Worm (Caenorhabditis elegans) whole organism, L2 larva: ENCODE results near the gene ubc-13.

ENCODE experiments used
- ZK546.5 ChIP-seq: sonication (generic microtip); optimal IDR thresholded peaks from 2 replicates; lab custom pipeline; 2017; ENCODE audit warnings: missing biosample characterization, missing genetic modification characterization
- ama-1 ChIP-seq: fragments of 150-350 bp; optimal IDR thresholded peaks from 2 replicates; lab custom pipeline; 2018; ENCODE audit warnings: inconsistent platforms
- blmp-1 ChIP-seq: sonication (generic microtip); optimal IDR thresholded peaks from 2 replicates; lab custom pipeline; 2017; ENCODE audit warnings: missing genetic modification characterization, mild to moderate bottlenecking, missing compliant biosample characterization, antibody characterized with exemption, moderate library complexity; ENCODE audit not compliant: insufficient read depth
- egl-27 ChIP-seq: sonication (generic microtip); optimal IDR thresholded peaks from 3 replicates; lab custom pipeline; 2017; ENCODE audit warnings: missing biosample characterization, missing genetic modification reagents, missing genetic modification characterization
- elt-3 ChIP-seq: sonication (generic microtip); optimal IDR thresholded peaks from 2 replicates; lab custom pipeline; 2017; ENCODE audit warnings: missing biosample characterization, missing genetic modification characterization
- unc-62 ChIP-seq: fragments of 150-350 bp; optimal IDR thresholded peaks from 2 replicates; lab custom pipeline; 2014; ENCODE audit warnings: missing biosample characterization, missing genetic modification reagents, missing genetic modification characterization

DNA sequence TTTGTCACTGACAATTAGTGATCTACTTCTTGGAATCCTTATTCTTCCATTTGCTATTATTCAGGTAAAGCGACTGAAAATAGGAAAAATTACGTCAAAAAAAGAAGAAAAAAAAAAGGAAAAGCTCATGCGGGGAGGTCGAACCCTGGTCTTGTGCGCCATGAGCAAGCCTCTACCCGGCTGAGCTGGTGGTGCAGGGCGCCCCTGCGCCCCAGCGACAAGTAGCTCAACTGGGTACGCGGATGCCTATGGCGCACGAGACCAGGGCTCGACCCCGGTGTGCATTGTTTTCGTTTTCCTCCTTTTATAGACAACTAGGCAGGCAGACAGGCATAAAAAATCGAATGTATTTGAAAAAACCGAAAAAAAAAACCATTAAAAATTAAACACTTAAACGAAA lies 34.8 kb upstream of the ubc-13 start:
- no peak for TF ChIP-seq ZK546.5
- no peak for TF ChIP-seq egl-27 (tag; lab: Kevin White, UChicago)
- no peak for TF ChIP-seq elt-3 (tag; lab: Kevin White, UChicago)
- TF ChIP-seq blmp-1 (tag; lab: Kevin White, UChicago), result no peak
- no peak for TF ChIP-seq ama-1 (lab: Kevin White, UChicago)
- TF ChIP-seq unc-62 (GFP tag; lab: Kevin White, UChicago), result no peak
